Worm (Caenorhabditis elegans) whole organism, late embryonic: ENCODE data around the gene snf-7.

Source experiments
- ceh-34 ChIP-seq: sonication (generic microtip); optimal IDR thresholded peaks from 2 replicates; lab custom pipeline; 2016; ENCODE audit warnings: mild to moderate bottlenecking, missing genetic modification characterization, missing compliant biosample characterization
- ets-4 ChIP-seq: sonication (generic microtip); optimal IDR thresholded peaks from 2 replicates; lab custom pipeline; 2016; ENCODE audit warnings: missing genetic modification characterization, missing compliant biosample characterization
- eyg-1 ChIP-seq: sonication (generic microtip); optimal IDR thresholded peaks from 2 replicates; lab custom pipeline; 2016; ENCODE audit warnings: missing genotype, missing genetic modification characterization, missing compliant biosample characterization
- fax-1 ChIP-seq: sonication (generic microtip); optimal IDR thresholded peaks from 2 replicates; lab custom pipeline; 2016; ENCODE audit warnings: missing genotype, missing genetic modification characterization, missing compliant biosample characterization
- fkh-10 ChIP-seq: fragments of 150-350 bp; optimal IDR thresholded peaks from 2 replicates; lab custom pipeline; 2014; ENCODE audit warnings: missing biosample characterization, missing genetic modification reagents, missing genetic modification characterization
- lin-11 ChIP-seq: fragments of 200-800 bp; sonication (Bioruptor generic); optimal IDR thresholded peaks from 2 replicates; lab custom pipeline; 2018; ENCODE audit warnings: mild to moderate bottlenecking, missing genetic modification characterization, missing compliant biosample characterization
- nfya-1 ChIP-seq: sonication (generic microtip); optimal IDR thresholded peaks from 2 replicates; lab custom pipeline; 2017; ENCODE audit warnings: missing genetic modification characterization, mild to moderate bottlenecking, missing compliant biosample characterization, antibody characterized with exemption, moderate library complexity
- nhr-11 ChIP-seq: fragments of 150-350 bp; optimal IDR thresholded peaks from 2 replicates; lab custom pipeline; 2014; ENCODE audit warnings: missing biosample characterization, missing genetic modification characterization
- npax-4 ChIP-seq: sonication (generic microtip); optimal IDR thresholded peaks from 2 replicates; lab custom pipeline; 2016; ENCODE audit warnings: missing genetic modification characterization, missing compliant biosample characterization
- ref-2 ChIP-seq: sonication (generic microtip); optimal IDR thresholded peaks from 2 replicates; lab custom pipeline; 2016; ENCODE audit warnings: missing genetic modification characterization, missing compliant biosample characterization
- syd-9 ChIP-seq: sonication (generic microtip); optimal IDR thresholded peaks from 2 replicates; lab custom pipeline; 2016; ENCODE audit warnings: mild to moderate bottlenecking, missing genetic modification characterization, moderate library complexity, missing compliant biosample characterization
- ttx-3 ChIP-seq: sonication (generic microtip); optimal IDR thresholded peaks from 2 replicates; lab custom pipeline; 2016; ENCODE audit warnings: missing genetic modification reagents, missing genetic modification characterization, missing compliant biosample characterization

- TF ChIP-seq nhr-11 (tag; lab: Kevin White, UChicago) (no peak), nfya-1 (tag; lab: Kevin White, UChicago) (no peak), ref-2 (tag; lab: Kevin White, UChicago) (no peak), syd-9 (tag; lab: Kevin White, UChicago) (no peak), ceh-34 (tag; lab: Kevin White, UChicago) (no peak), fkh-10 (no peak), lin-11 (no peak), ttx-3 (tag; lab: Kevin White, UChicago) (no peak), ets-4 (tag; lab: Kevin White, UChicago) (no peak), eyg-1 (no peak), npax-4 (no peak), fax-1 (no peak)
Measured at ce11 chrIII:13027949-13028348, 22.7 kb downstream of the snf-7 start.
